Worm (Caenorhabditis elegans) whole organism, dauer: ENCODE data around the gene ver-1.

Experiments
- unc-62 ChIP-seq: sonication (generic microtip); optimal IDR thresholded peaks from 2 replicates; lab custom pipeline; 2017; ENCODE audit warnings: missing biosample characterization, missing genetic modification reagents, missing genetic modification characterization

ver-1 gene

DNA sequence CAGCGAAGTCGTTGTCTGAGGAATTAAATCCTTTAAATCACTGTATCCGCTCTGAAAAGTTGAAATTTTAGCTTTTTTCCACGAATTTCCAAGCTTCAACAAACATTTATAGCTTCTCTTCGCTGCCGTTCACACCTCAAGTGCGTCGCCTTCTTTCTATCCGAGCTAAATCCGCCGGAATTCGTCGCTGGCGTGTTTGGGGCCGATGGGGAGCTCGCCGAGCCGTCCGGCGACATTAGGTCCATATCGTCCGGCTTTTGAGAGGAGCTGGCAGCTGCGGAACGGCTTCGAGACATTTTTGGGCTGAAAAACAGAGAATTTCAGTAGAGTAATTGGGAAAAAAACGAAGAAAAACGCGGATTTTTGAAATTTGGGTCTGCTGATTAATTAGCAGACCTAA, 31.2 kb downstream of the ver-1 start, which contains the start of gene mxl-2:
Gene mxl-2 (minus strand): TSS at position 303 of the 400 bp plus-strand sequence.
- no peak for TF ChIP-seq unc-62

- TF ChIP-seq unc-62 = no peak
Observed at ce11 chrIII:188426-188888, 31.8 kb downstream of the ver-1 start, which contains the start of gene ubc-20. ubc-20 (plus strand) TSS chrIII:188838.

ce11 chrIII:189280-189679, 32.7 kb downstream of the ver-1 start:
- no peak for TF ChIP-seq unc-62

- no peak for TF ChIP-seq unc-62
Observed at ce11 chrIII:190686-191085, 34.1 kb downstream of the ver-1 start, which contains the start of gene cox-17. cox-17 (plus strand) TSS chrIII:190986.

ce11 chrIII:191803-192202, 35.2 kb downstream of the ver-1 start, which contains the start of gene sec-20:
sec-20 (plus strand) TSS chrIII:192103.
- no peak for TF ChIP-seq unc-62

ce11 chrIII:194160-194559, 37.5 kb downstream of the ver-1 start, which contains the start of gene F40G9.17:
F40G9.17 (plus strand) TSS chrIII:194460.
- TF ChIP-seq unc-62 = no peak

DNA sequence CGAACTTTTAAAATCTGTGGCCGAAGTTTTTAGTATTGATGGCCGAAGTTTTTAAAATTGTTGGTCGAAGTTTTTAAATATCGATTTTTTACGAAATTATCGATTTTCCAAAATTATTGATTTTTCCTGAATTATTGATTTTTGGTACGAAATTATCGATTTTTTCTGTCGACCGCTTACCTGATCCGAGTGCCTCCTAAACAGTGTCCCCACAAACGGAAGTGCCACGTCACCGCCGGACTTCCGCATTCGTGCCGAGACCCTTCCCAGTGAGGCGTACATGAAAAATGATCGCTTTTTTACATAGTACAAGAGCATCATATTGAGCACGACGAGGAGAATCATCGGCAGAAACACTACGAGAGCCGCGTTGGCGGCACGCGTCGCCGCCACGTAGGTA, 47.3 kb downstream of the ver-1 start:
- no peak for TF ChIP-seq unc-62

ce11 chrIII:207023-207422, 50.4 kb downstream of the ver-1 start, which contains the start of gene W10C4.1:
W10C4.1 (minus strand) TSS chrIII:207123.
- TF ChIP-seq unc-62 = no peak

ce11 chrIII:208793-209694, 52.4 kb downstream of the ver-1 start:
- no peak for TF ChIP-seq unc-62

ce11 chrIII:209695-210091, 53.1 kb downstream of the ver-1 start, which contains the start of gene klp-20:
klp-20 (plus strand) TSS chrIII:209992.
- no peak for TF ChIP-seq unc-62

- no peak for TF ChIP-seq unc-62
Observed at ce11 chrIII:211387-211786, 54.8 kb downstream of the ver-1 start.
